Worm (Caenorhabditis elegans): ENCODE data around the gene rig-6.

DNA sequence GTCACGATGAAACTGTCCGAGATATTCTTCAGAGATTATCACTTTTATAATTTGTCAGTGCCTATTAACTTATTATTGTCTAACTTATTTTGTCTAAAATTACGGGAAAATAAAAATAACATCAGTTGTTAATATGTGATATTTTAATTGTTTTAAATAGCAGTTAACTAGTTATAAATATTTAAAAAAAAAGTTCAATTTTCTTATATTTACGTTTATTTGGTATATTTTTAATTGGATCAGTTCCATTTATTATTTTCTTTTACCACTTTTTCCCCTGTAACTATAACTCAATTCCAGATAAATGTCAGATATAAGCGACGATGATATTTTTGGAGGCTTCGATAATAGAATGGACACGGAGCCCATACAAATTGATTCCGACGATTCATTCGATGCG is 16.4 kb downstream of the rig-6 start, which contains the start of gene C33F10.4:
- no peak for TF ChIP-seq ztf-23 (GFP tag; IDR thresholded peaks at IDR 0.05)
- no peak for TF ChIP-seq T22C8.4 (GFP tag; IDR thresholded peaks at IDR 0.05)
- no peak for TF ChIP-seq ztf-29 (GFP tag; IDR thresholded peaks at IDR 0.05)

Measured in whole organism, midembryonic.